Worm (Caenorhabditis elegans) whole organism, young adult: ENCODE data around the gene arl-3.
A peak's percentile ranks its signal among the peaks of the same experiment; 100 is the strongest.

Experiments used
- B0035.1 ChIP-seq: sonication (generic microtip); optimal IDR thresholded peaks from 2 replicates; lab custom pipeline; 2016; ENCODE audit warnings: missing genetic modification characterization, mild to moderate bottlenecking, missing compliant biosample characterization, missing genotype, missing genetic modification reagents
- C06A6.2 ChIP-seq: fragments of 200-800 bp; sonication (Bioruptor generic); conservative IDR thresholded peaks from 2 replicates; pipeline ENCODE4 v1.3.6; 2022; ENCODE audit warnings: missing genetic modification characterization, missing compliant biosample characterization
- F10E7.11 ChIP-seq: sonication (generic microtip); optimal IDR thresholded peaks from 2 replicates; lab custom pipeline; 2017; ENCODE audit warnings: mild to moderate bottlenecking, missing genetic modification characterization, moderate library complexity, missing compliant biosample characterization
- F22D6.2 ChIP-seq: sonication (generic microtip); optimal IDR thresholded peaks from 2 replicates; lab custom pipeline; 2016; ENCODE audit warnings: mild to moderate bottlenecking, missing genetic modification characterization, missing compliant biosample characterization
- F33H1.4 ChIP-seq: fragments of 200-800 bp; sonication (Bioruptor generic); IDR thresholded peaks from 2 replicates; pipeline ENCODE4 v1.3.6; 2022; ENCODE audit warnings: missing genetic modification reagents, missing genetic modification characterization, missing compliant biosample characterization
- F37B4.10 ChIP-seq: fragments of 200-800 bp; sonication (Bioruptor generic); IDR thresholded peaks from 2 replicates; pipeline ENCODE4 v1.3.6; 2022; ENCODE audit warnings: missing genetic modification characterization, missing compliant biosample characterization
- F49E8.2 ChIP-seq: sonication (generic microtip); optimal IDR thresholded peaks from 3 replicates; lab custom pipeline; 2017; ENCODE audit warnings: missing genetic modification characterization, mild to moderate bottlenecking, missing compliant biosample characterization, antibody characterized with exemption, moderate library complexity; ENCODE audit not compliant: insufficient read depth
- F52B5.7 ChIP-seq: sonication (generic microtip); optimal IDR thresholded peaks from 2 replicates; lab custom pipeline; 2016; ENCODE audit warnings: mild to moderate bottlenecking, missing genetic modification characterization, missing compliant biosample characterization
- K11D2.4 ChIP-seq: fragments of 200-800 bp; sonication (Bioruptor generic); IDR thresholded peaks from 2 replicates; pipeline ENCODE4 v1.3.6; 2022; ENCODE audit warnings: missing genetic modification reagents, missing genetic modification characterization, missing compliant biosample characterization
- K12H6.12 ChIP-seq: fragments of 200-800 bp; sonication (Bioruptor generic); optimal IDR thresholded peaks from 2 replicates; lab custom pipeline; 2018; ENCODE audit warnings: mild to moderate bottlenecking, missing genetic modification characterization, missing compliant biosample characterization
- T26A5.8 ChIP-seq: sonication (generic microtip); optimal IDR thresholded peaks from 2 replicates; lab custom pipeline; 2016; ENCODE audit warnings: missing genetic modification characterization, missing compliant biosample characterization
- Y53F4B.3 ChIP-seq: fragments of 200-800 bp; sonication (Bioruptor generic); IDR thresholded peaks from 2 replicates; pipeline ENCODE4 v1.3.6; 2022; ENCODE audit warnings: missing genetic modification reagents, missing genetic modification characterization, missing compliant biosample characterization
- Y56A3A.18 ChIP-seq: fragments of 200-800 bp; sonication (Bioruptor generic); IDR thresholded peaks from 2 replicates; pipeline ENCODE4 v1.3.6; 2022; ENCODE audit warnings: missing genetic modification reagents, missing genetic modification characterization, missing compliant biosample characterization
- Y67H2A.10 ChIP-seq: fragments of 200-800 bp; sonication (Bioruptor generic); conservative IDR thresholded peaks from 2 replicates; pipeline ENCODE4 v1.3.6; 2022; ENCODE audit warnings: missing genetic modification reagents, missing genetic modification characterization, missing compliant biosample characterization
- Y95B8A.8 ChIP-seq: fragments of 200-800 bp; sonication (Bioruptor generic); IDR thresholded peaks from 2 replicates; pipeline ENCODE4 v1.3.6; 2022; ENCODE audit warnings: missing genetic modification reagents, missing genetic modification characterization, missing compliant biosample characterization
- ZK185.1 ChIP-seq: sonication (generic microtip); optimal IDR thresholded peaks from 2 replicates; lab custom pipeline; 2016; ENCODE audit warnings: mild to moderate bottlenecking, missing genetic modification characterization, missing compliant biosample characterization; ENCODE audit not compliant: poor library complexity, severe bottlenecking
- aptf-3 ChIP-seq: fragments of 200-800 bp; sonication (Bioruptor generic); IDR thresholded peaks from 2 replicates; pipeline ENCODE4 v1.3.6; 2022; ENCODE audit warnings: missing genetic modification characterization, missing compliant biosample characterization
- atf-7 ChIP-seq: sonication (generic microtip); optimal IDR thresholded peaks from 2 replicates; lab custom pipeline; 2017; ENCODE audit warnings: mild to moderate bottlenecking, missing genetic modification characterization, missing compliant biosample characterization
- attf-6 ChIP-seq: fragments of 200-800 bp; sonication (Bioruptor generic); IDR thresholded peaks from 2 replicates; pipeline ENCODE4 v1.3.6; 2022; ENCODE audit warnings: missing genetic modification reagents, missing genetic modification characterization, missing compliant biosample characterization
- bed-1 ChIP-seq: fragments of 200-800 bp; sonication (Bioruptor generic); IDR thresholded peaks from 2 replicates; pipeline ENCODE4 v1.3.6; 2022; ENCODE audit warnings: missing genetic modification reagents, missing genetic modification characterization, missing compliant biosample characterization
- cebp-1 ChIP-seq, 2 experiments: fragments of 200-800 bp in 1 of 2; sonication (Bioruptor generic) in 1 of 2; sonication (generic microtip) in 1 of 2; IDR thresholded peaks in 1 of 2; optimal IDR thresholded peaks in 1 of 2; 2 replicates each; pipeline versions ENCODE4 v1.3.6 to Lab custom; 2017 to 2022; ENCODE audit warnings: missing compliant biosample characterization in 2 of 2, missing genetic modification characterization in 2 of 2, mild to moderate bottlenecking in 1 of 2, missing genetic modification reagents in 1 of 2, moderate library complexity in 1 of 2
- ceh-79 ChIP-seq: sonication (generic microtip); optimal IDR thresholded peaks from 2 replicates; lab custom pipeline; 2017; ENCODE audit warnings: mild to moderate bottlenecking, missing genetic modification characterization, missing compliant biosample characterization
- ets-4 ChIP-seq: fragments of 200-800 bp; sonication (Bioruptor generic); optimal IDR thresholded peaks from 2 replicates; lab custom pipeline; 2018; ENCODE audit warnings: mild to moderate bottlenecking, missing genetic modification characterization, missing compliant biosample characterization
- him-1 ChIP-seq: sonication (generic microtip); optimal IDR thresholded peaks from 2 replicates; lab custom pipeline; 2016; ENCODE audit warnings: missing genotype, missing genetic modification reagents, missing genetic modification characterization, missing compliant biosample characterization
- hmg-1.2 ChIP-seq: fragments of 200-800 bp; sonication (Bioruptor generic); IDR thresholded peaks from 2 replicates; pipeline ENCODE4 v1.3.6; 2022; ENCODE audit warnings: missing genetic modification reagents, missing genetic modification characterization, missing compliant biosample characterization
- lin-54 ChIP-seq: fragments of 200-800 bp; sonication (Bioruptor generic); optimal IDR thresholded peaks from 2 replicates; lab custom pipeline; 2018; ENCODE audit warnings: mild to moderate bottlenecking, missing genetic modification characterization, missing compliant biosample characterization
- lsl-1 ChIP-seq: fragments of 200-800 bp; sonication (Bioruptor generic); optimal IDR thresholded peaks from 2 replicates; lab custom pipeline; 2018; ENCODE audit warnings: mild to moderate bottlenecking, missing genetic modification characterization, moderate library complexity, missing compliant biosample characterization
- madf-6 ChIP-seq: fragments of 200-800 bp; sonication (Bioruptor generic); IDR thresholded peaks from 2 replicates; pipeline ENCODE4 v1.3.6; 2022; ENCODE audit warnings: missing genetic modification reagents, missing genetic modification characterization, missing compliant biosample characterization
- mes-4 ChIP-seq: sonication (generic microtip); optimal IDR thresholded peaks from 2 replicates; lab custom pipeline; 2016; ENCODE audit warnings: missing genotype, missing genetic modification characterization, missing compliant biosample characterization
- mxl-1 ChIP-seq: sonication (generic microtip); optimal IDR thresholded peaks from 2 replicates; lab custom pipeline; 2016; ENCODE audit warnings: missing genetic modification characterization, missing compliant biosample characterization
- nfya-1 ChIP-seq: sonication (generic microtip); optimal IDR thresholded peaks from 2 replicates; lab custom pipeline; 2017; ENCODE audit warnings: antibody characterized with exemption, missing compliant biosample characterization, missing genetic modification characterization, borderline replicate concordance; ENCODE audit not compliant: insufficient read depth
- nfyb-1 ChIP-seq: fragments of 200-800 bp; sonication (Bioruptor generic); IDR thresholded peaks from 2 replicates; pipeline ENCODE4 v1.3.6; 2022; ENCODE audit warnings: missing genetic modification reagents, missing genetic modification characterization, missing compliant biosample characterization
- nhr-120 ChIP-seq: fragments of 200-800 bp; sonication (Bioruptor generic); IDR thresholded peaks from 2 replicates; pipeline ENCODE4 v1.3.6; 2022; ENCODE audit warnings: missing genetic modification characterization, missing compliant biosample characterization
- nhr-179 ChIP-seq: sonication (generic microtip); optimal IDR thresholded peaks from 2 replicates; lab custom pipeline; 2016; ENCODE audit warnings: mild to moderate bottlenecking, missing genetic modification characterization, missing compliant biosample characterization
- nhr-27 ChIP-seq: fragments of 200-800 bp; sonication (Bioruptor generic); optimal IDR thresholded peaks from 2 replicates; lab custom pipeline; 2018; ENCODE audit warnings: mild to moderate bottlenecking, missing genetic modification characterization, moderate library complexity, missing compliant biosample characterization
- snpc-1.3 ChIP-seq: sonication (generic microtip); optimal IDR thresholded peaks from 2 replicates; lab custom pipeline; 2017; ENCODE audit warnings: missing genetic modification characterization, mild to moderate bottlenecking, missing compliant biosample characterization, antibody characterized with exemption, moderate library complexity, missing genotype, missing genetic modification reagents; ENCODE audit not compliant: insufficient read depth
- snpc-3.4 ChIP-seq: sonication (generic microtip); optimal IDR thresholded peaks from 2 replicates; lab custom pipeline; 2017; ENCODE audit warnings: missing genetic modification characterization, mild to moderate bottlenecking, missing compliant biosample characterization, antibody characterized with exemption, moderate library complexity, missing genotype, missing genetic modification reagents
- somi-1 ChIP-seq: fragments of 200-800 bp; sonication (Bioruptor generic); optimal IDR thresholded peaks from 2 replicates; lab custom pipeline; 2018; ENCODE audit warnings: mild to moderate bottlenecking, missing genetic modification characterization, missing compliant biosample characterization
- tbp1 ChIP-seq: fragments of 200-800 bp; sonication (Bioruptor generic); optimal IDR thresholded peaks from 2 replicates; lab custom pipeline; 2018; ENCODE audit warnings: mild to moderate bottlenecking, missing genetic modification characterization, missing compliant biosample characterization
- tlf-1 ChIP-seq: fragments of 200-800 bp; sonication (Bioruptor generic); optimal IDR thresholded peaks from 2 replicates; lab custom pipeline; 2018; ENCODE audit warnings: mild to moderate bottlenecking, missing genetic modification characterization, missing compliant biosample characterization
- unc-130 ChIP-seq: sonication (generic microtip); optimal IDR thresholded peaks from 2 replicates; lab custom pipeline; 2016; ENCODE audit warnings: missing genetic modification reagents, missing genetic modification characterization, missing compliant biosample characterization
- unc-62 ChIP-seq: fragments of 150-350 bp; optimal IDR thresholded peaks from 2 replicates; lab custom pipeline; 2014; ENCODE audit warnings: missing biosample characterization, missing genetic modification reagents, missing genetic modification characterization
- ztf-18 ChIP-seq: sonication (generic microtip); optimal IDR thresholded peaks from 2 replicates; lab custom pipeline; 2016; ENCODE audit warnings: missing genotype, mild to moderate bottlenecking, missing genetic modification characterization, missing compliant biosample characterization
- ztf-22 ChIP-seq: fragments of 200-800 bp; sonication (Bioruptor generic); optimal IDR thresholded peaks from 2 replicates; lab custom pipeline; 2018; ENCODE audit warnings: mild to moderate bottlenecking, missing genetic modification characterization, moderate library complexity, missing compliant biosample characterization
- ztf-25 ChIP-seq: fragments of 200-800 bp; sonication (Bioruptor generic); IDR thresholded peaks from 2 replicates; pipeline ENCODE4 v1.3.6; 2022; ENCODE audit warnings: missing genetic modification reagents, missing genetic modification characterization, missing compliant biosample characterization

Gene arl-3

DNA sequence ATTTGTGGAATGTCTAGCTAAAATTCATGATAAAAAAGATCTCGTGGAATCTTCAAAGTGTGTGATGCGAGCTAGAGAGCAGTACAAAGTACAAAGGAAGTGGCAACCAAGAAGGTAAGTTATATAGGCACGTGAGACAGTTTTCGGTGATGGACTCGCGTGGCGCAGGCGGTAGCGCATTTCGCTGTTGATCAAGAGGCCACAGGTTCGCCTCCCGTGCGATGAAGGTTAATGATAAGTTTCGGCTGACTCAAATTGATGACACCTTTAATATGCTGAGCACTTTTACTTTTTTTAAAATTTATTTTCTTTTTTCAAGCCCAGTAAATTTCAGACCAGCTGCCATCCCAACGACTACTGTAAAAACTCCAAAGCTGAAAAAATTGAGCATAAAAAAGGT lies 10.7 kb downstream of the arl-3 start (continued):
- TF ChIP-seq ZK185.1 (tag; lab: Kevin White, UChicago), result peak; percentile 66
- TF ChIP-seq T26A5.8 (tag; lab: Kevin White, UChicago), result no peak
- TF ChIP-seq snpc-3.4 (tag; lab: Kevin White, UChicago), result peak; percentile 55
- no peak for TF ChIP-seq attf-6
- 0 out of 2 replicates have a peak, but pooled peaks have one; percentile 68 for TF ChIP-seq nhr-120 (GFP tag; lab: Robert Waterston, UW)
- TF ChIP-seq madf-6, result peak; percentile 72
- TF ChIP-seq nfya-1, result no peak
- TF ChIP-seq K11D2.4, result 0 out of 2 replicates have a peak, but pooled peaks have one; percentile 50
- peak; percentile 87; the same call in 1 of the 2 replicates for TF ChIP-seq ztf-25 (GFP tag; lab: Robert Waterston, UW)
- peak; percentile 3 for TF ChIP-seq nhr-179 (tag; lab: Kevin White, UChicago)
- peak; percentile 64 for TF ChIP-seq him-1 (tag; lab: Kevin White, UChicago)
- TF ChIP-seq snpc-1.3 (tag; lab: Kevin White, UChicago), result peak; percentile 55
- TF ChIP-seq ztf-18 (tag; lab: Kevin White, UChicago), result peak; percentile 70
- TF ChIP-seq mes-4, result peak; percentile 68
- peak; percentile 87 for TF ChIP-seq mxl-1
- 0 out of 2 replicates have a peak, but pooled peaks have one; percentile 28 for TF ChIP-seq F33H1.4 (GFP tag; lab: Robert Waterston, UW)
- TF ChIP-seq B0035.1, result no peak
- TF ChIP-seq lsl-1 (GFP tag; lab: Kevin White, UChicago), result peak; percentile 44
- peak; percentile 61 for TF ChIP-seq hmg-1.2 (GFP tag; lab: Robert Waterston, UW)
- TF ChIP-seq F10E7.11 (tag; lab: Kevin White, UChicago), result no peak
- peak; percentile 19 for TF ChIP-seq F49E8.2
- no peak for TF ChIP-seq Y53F4B.3 (GFP tag; lab: Robert Waterston, UW)
- TF ChIP-seq Y95B8A.8 (GFP tag; lab: Robert Waterston, UW), result 0 out of 2 replicates have a peak, but pooled peaks have one; percentile 16
- peak; percentile 20 for TF ChIP-seq ets-4
- TF ChIP-seq lin-54 (GFP tag; lab: Kevin White, UChicago), result no peak
- peak; percentile 89 for TF ChIP-seq nfyb-1 (GFP tag; lab: Robert Waterston, UW)
- TF ChIP-seq F37B4.10, result no peak
- TF ChIP-seq somi-1 (GFP tag; lab: Kevin White, UChicago), result peak; percentile 15
- no peak for TF ChIP-seq atf-7 (tag; lab: Kevin White, UChicago)
- TF ChIP-seq ceh-79 (tag; lab: Kevin White, UChicago), result peak; percentile 5
- TF ChIP-seq nhr-27 (tag; lab: Kevin White, UChicago), result no peak
- peak; percentile 74 for TF ChIP-seq F52B5.7 (tag; lab: Kevin White, UChicago)

DNA sequence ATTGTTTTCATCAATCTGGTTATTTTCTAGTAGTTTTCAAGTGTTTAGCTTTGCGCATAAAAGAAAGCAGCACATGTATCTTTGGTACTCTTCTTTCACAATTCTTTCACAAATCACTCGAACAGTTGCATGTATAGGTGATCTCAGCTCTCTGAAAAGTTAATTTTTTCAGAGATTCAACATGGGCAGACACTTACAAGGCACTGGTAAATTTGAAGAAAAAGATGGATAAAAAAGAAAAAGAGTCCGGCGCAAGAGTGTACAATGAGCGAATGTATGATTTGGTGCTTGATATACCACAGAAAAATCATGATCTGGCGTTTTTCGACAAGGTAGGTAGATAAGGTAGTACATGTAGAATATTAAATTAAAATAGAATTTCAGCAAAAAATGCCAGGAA lies 11.9 kb downstream of the arl-3 start:
- no peak for TF ChIP-seq cebp-1 (GFP tag; IDR thresholded peaks at IDR 0.05; lab: Robert Waterston, UW)
- no peak for TF ChIP-seq cebp-1 (tag; optimal IDR thresholded peaks at IDR 0.05; lab: Kevin White, UChicago)
- no peak for TF ChIP-seq madf-6
- TF ChIP-seq ets-4, result no peak
- TF ChIP-seq Y67H2A.10, result no peak
- TF ChIP-seq tbp1 (GFP tag; lab: Kevin White, UChicago), result no peak
- no peak for TF ChIP-seq bed-1 (GFP tag; lab: Robert Waterston, UW)
- no peak for TF ChIP-seq tlf-1
- TF ChIP-seq unc-62, result no peak
- TF ChIP-seq unc-130 (GFP tag; lab: Kevin White, UChicago), result no peak
- TF ChIP-seq C06A6.2 (GFP tag; lab: Robert Waterston, UW), result no peak
- no peak for TF ChIP-seq K12H6.12
- TF ChIP-seq aptf-3 (GFP tag; lab: Robert Waterston, UW), result no peak
- TF ChIP-seq ztf-22 (GFP tag; lab: Kevin White, UChicago), result no peak
- no peak for TF ChIP-seq Y56A3A.18
- no peak for TF ChIP-seq F49E8.2
- TF ChIP-seq F22D6.2 (tag; lab: Kevin White, UChicago), result no peak
- TF ChIP-seq F10E7.11 (tag; lab: Kevin White, UChicago), result no peak
